Fruit fly (Drosophila melanogaster): ENCODE data around the gene hoip.
A peak's percentile ranks its signal among the peaks of the same experiment; 100 is the strongest.

hoip gene

dm6 chr2L:9705872-9706317, 6.3 kb downstream of the hoip start, which contains the start of gene CG31710 (continued):
- TF ChIP-seq sens-2 (GFP tag; IDR thresholded peaks at IDR 0.05) (peak; percentile 18; the same call in 1 of the 2 replicates), Hsf (GFP tag; optimal IDR thresholded peaks at IDR 0.05) (no peak), CG4328 (GFP tag; optimal IDR thresholded peaks at IDR 0.05) (no peak), twi (tag; optimal IDR thresholded peaks at IDR 0.05) (no peak), B-H2 (GFP tag; optimal IDR thresholded peaks at IDR 0.05) (no peak), wor (GFP tag; IDR thresholded peaks at IDR 0.05) (no peak), NC2β (GFP tag; optimal IDR thresholded peaks at IDR 0.05) (peak; percentile 20), mld (GFP tag; IDR thresholded peaks at IDR 0.05; ENCODE audit: partially characterized antibody) (no peak), CG13624 (GFP tag; optimal IDR thresholded peaks at IDR 0.05) (no peak), z (GFP tag; IDR thresholded peaks at IDR 0.05) (no peak), CG33557 (GFP tag; optimal IDR thresholded peaks at IDR 0.05) (no peak), CG13894 (tag; optimal IDR thresholded peaks at IDR 0.05) (no peak), CG4707 (GFP tag; optimal IDR thresholded peaks at IDR 0.05) (no peak), Rx (GFP tag; IDR thresholded peaks at IDR 0.05) (no peak), trh (GFP tag; optimal IDR thresholded peaks at IDR 0.05) (no peak), Hmx (GFP tag; optimal IDR thresholded peaks at IDR 0.05) (no peak), gem (tag; optimal IDR thresholded peaks at IDR 0.05) (no peak), caup (GFP tag; optimal IDR thresholded peaks at IDR 0.05; ENCODE audit: severe bottlenecking) (no peak), her (GFP tag; optimal IDR thresholded peaks at IDR 0.05) (peak; percentile 34), CG8281 (tag; optimal IDR thresholded peaks at IDR 0.05) (peak; percentile 40), Gug (GFP tag; IDR thresholded peaks at IDR 0.05) (no peak), CG11093 (GFP tag; IDR thresholded peaks at IDR 0.05) (no peak), CG12769 (tag; optimal IDR thresholded peaks at IDR 0.05) (peak; percentile 7), sim (GFP tag; IDR thresholded peaks at IDR 0.05) (peak; percentile 29; the same call in 1 of the 2 replicates), CG31441 (GFP tag; IDR thresholded peaks at IDR 0.05) (no peak), CG7556 (GFP tag; optimal IDR thresholded peaks at IDR 0.05) (no peak), CG11504 (tag; optimal IDR thresholded peaks at IDR 0.05) (no peak), CG15479 (GFP tag; optimal IDR thresholded peaks at IDR 0.05) (no peak), TFAM (GFP tag; optimal IDR thresholded peaks at IDR 0.05) (no peak), Camta (GFP tag; optimal IDR thresholded peaks at IDR 0.05) (no peak), lilli (GFP tag; optimal IDR thresholded peaks at IDR 0.05) (no peak), CG10462 (GFP tag; optimal IDR thresholded peaks at IDR 0.05) (no peak), unpg (GFP tag; optimal IDR thresholded peaks at IDR 0.05) (no peak), Opbp (GFP tag; IDR thresholded peaks at IDR 0.05; ENCODE audit: partially characterized antibody) (no peak), Doc2 (GFP tag; IDR thresholded peaks at IDR 0.05) (no peak), CHES-1-like (GFP tag; optimal IDR thresholded peaks at IDR 0.05) (no peak), Sry-β (GFP tag; optimal IDR thresholded peaks at IDR 0.05) (no peak), jigr1 (GFP tag; IDR thresholded peaks at IDR 0.05) (no peak), CG12942 (GFP tag; optimal IDR thresholded peaks at IDR 0.05) (no peak), CG15269 (tag; optimal IDR thresholded peaks at IDR 0.05) (no peak), fd64A (GFP tag; optimal IDR thresholded peaks at IDR 0.05) (no peak), CG1602 (GFP tag; optimal IDR thresholded peaks at IDR 0.05) (no peak), Aef1 (GFP tag; IDR thresholded peaks at IDR 0.05) (no peak), dati (GFP tag; IDR thresholded peaks at IDR 0.05) (no peak), Hr51 (GFP tag; optimal IDR thresholded peaks at IDR 0.05) (no peak), esg (GFP tag; conservative IDR thresholded peaks at IDR 0.05) (no peak), CG6765 (GFP tag; optimal IDR thresholded peaks at IDR 0.05) (peak; percentile 15), hbn (GFP tag; IDR thresholded peaks at IDR 0.05; ENCODE audit: partially characterized antibody) (no peak), Lhr (GFP tag; optimal IDR thresholded peaks at IDR 0.05) (no peak), seq (GFP tag; IDR thresholded peaks at IDR 0.05) (no peak), Sin3A (optimal IDR thresholded peaks at IDR 0.05) (no peak), CG34376 (GFP tag; optimal IDR thresholded peaks at IDR 0.05) (peak; percentile 20)

Data from whole organism, embryonic.